Worm (Caenorhabditis elegans): Measurements from ENCODE around the gene C44B7.7.
A peak's percentile ranks its signal among the peaks of the same experiment; 100 is the strongest.

Gene C44B7.7

DNA sequence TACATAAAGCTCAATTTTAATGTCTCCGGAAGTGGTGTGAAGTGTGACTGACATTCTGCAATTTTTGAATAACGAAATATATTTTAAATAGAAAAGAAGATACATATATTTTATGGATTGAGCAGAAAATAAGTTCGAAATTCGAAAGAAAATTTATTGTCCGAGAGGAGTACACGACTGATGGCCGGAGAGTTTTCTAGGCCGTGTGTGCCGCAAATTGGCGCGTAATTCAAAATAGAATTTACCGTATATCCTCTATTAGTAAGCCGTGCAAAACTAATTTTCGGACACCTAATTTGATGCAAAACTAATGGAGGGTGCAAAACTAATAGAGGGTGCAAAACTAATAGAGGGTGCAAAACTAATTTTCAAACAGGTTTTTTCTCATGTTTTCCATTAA, 33.3 kb upstream of the C44B7.7 start, which contains the start of gene cyn-10 (continued):
- TF ChIP-seq gei-8 (GFP tag; optimal IDR thresholded peaks at IDR 0.05) (no peak), T20F7.1 (GFP tag; optimal IDR thresholded peaks at IDR 0.05) (peak; percentile 61), aha-1 (tag) (peak; percentile 99), ctbp-1 (GFP tag; IDR thresholded peaks at IDR 0.05) (peak; percentile 14; the same call in 1 of the 2 replicates), ceh-62 (tag; optimal IDR thresholded peaks at IDR 0.05) (no peak), mes-2 (tag; optimal IDR thresholded peaks at IDR 0.05; ENCODE audit: poor library complexity, severe bottlenecking) (peak; percentile 100), zfp-3 (GFP tag; conservative IDR thresholded peaks at IDR 0.05) (peak; percentile 76; the same call in 1 of the 2 replicates), lir-3 (tag; optimal IDR thresholded peaks at IDR 0.05) (no peak), ceh-32 (tag; optimal IDR thresholded peaks at IDR 0.05; ENCODE audit: poor library complexity) (peak; percentile 4), hlh-30 (tag; optimal IDR thresholded peaks at IDR 0.05; ENCODE audit: insufficient read depth) (peak; percentile 57), R02D3.7 (tag; optimal IDR thresholded peaks at IDR 0.05) (no peak), nhr-237 (tag; optimal IDR thresholded peaks at IDR 0.05) (no peak), dmd-9 (GFP tag; IDR thresholded peaks at IDR 0.05) (peak; percentile 95), nhr-41 (GFP tag; IDR thresholded peaks at IDR 0.05) (no peak), ztf-11 (tag; optimal IDR thresholded peaks at IDR 0.05) (no peak), F49E8.2 (tag; optimal IDR thresholded peaks at IDR 0.05; ENCODE audit: borderline replicate concordance) (peak; percentile 6), ceh-20 (GFP tag; IDR thresholded peaks at IDR 0.05) (peak; percentile 51; the same call in 1 of the 2 replicates), unc-130 (GFP tag; optimal IDR thresholded peaks at IDR 0.05) (peak; percentile 77), hlh-11 (tag; optimal IDR thresholded peaks at IDR 0.05) (peak; percentile 39), lin-38 (GFP tag; IDR thresholded peaks at IDR 0.05) (peak; percentile 83), snpc-4 (tag; optimal IDR thresholded peaks at IDR 0.05) (no peak), ZK337.2 (GFP tag; IDR thresholded peaks at IDR 0.05) (peak; percentile 98)

DNA sequence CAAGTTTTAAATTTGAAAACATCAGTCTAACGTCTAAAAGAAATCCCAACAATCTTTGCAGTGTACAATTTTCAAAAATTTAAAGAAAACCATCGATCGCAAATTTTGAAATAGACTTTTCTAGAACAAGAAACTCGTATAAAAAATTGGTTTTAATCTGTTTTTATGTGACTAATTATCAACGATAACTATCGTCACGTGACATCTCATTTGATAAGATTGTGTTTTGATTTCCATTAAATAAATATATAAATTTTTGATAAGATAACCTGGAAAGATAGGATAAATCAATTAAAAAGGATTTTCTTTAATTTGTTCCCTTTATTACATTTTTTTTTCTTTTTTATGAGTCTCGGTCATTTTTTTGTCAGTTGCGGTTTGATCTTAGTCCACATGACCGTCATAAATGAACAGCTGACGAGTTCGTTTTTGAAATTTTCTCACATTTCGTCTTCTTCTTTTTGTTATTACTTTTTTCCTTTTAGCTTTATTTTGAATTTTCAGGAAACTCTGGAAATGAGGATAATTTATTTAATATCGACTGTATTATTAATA, 29.7 kb upstream of the C44B7.7 start, which contains the start of gene asm-1:
asm-1 (plus strand) TSS at position 505 of the 555 bp plus-strand sequence.
- TF ChIP-seq unc-62 (GFP tag; optimal IDR thresholded peaks at IDR 0.05 in 1 of 2) (no peak), unc-62 (tag; optimal IDR thresholded peaks at IDR 0.05) (no peak), ZK546.5 (tag; optimal IDR thresholded peaks at IDR 0.05) (no peak), madf-9 (GFP tag; conservative IDR thresholded peaks at IDR 0.05) (no peak), nhr-76 (tag; optimal IDR thresholded peaks at IDR 0.05) (no peak), F10B5.3 (tag; optimal IDR thresholded peaks at IDR 0.05) (no peak), F37D6.2 (tag; optimal IDR thresholded peaks at IDR 0.05) (no peak), gei-8 (GFP tag; optimal IDR thresholded peaks at IDR 0.05) (no peak), hlh-11 (tag; optimal IDR thresholded peaks at IDR 0.05) (peak; percentile 34), dve-1 (tag; optimal IDR thresholded peaks at IDR 0.05; ENCODE audit: insufficient read depth) (peak; percentile 36), lsy-2 (tag; optimal IDR thresholded peaks at IDR 0.05) (peak in 1 of 2 experiments; percentile 21), lin-1 (GFP tag; IDR thresholded peaks at IDR 0.05) (no peak), hlh-30 (tag; optimal IDR thresholded peaks at IDR 0.05; ENCODE audit: insufficient read depth) (peak; percentile 49), aha-1 (tag) (no peak), Y75B8A.6 (GFP tag; IDR thresholded peaks at IDR 0.05) (no peak), php-3 (GFP tag; IDR thresholded peaks at IDR 0.05) (peak; percentile 63)

ce11 chrII:6908689-6909088, 28.7 kb upstream of the C44B7.7 start:
- no peak for TF ChIP-seq zfp-3 (GFP tag; conservative IDR thresholded peaks at IDR 0.05)
- TF ChIP-seq Y75B8A.6 (GFP tag; IDR thresholded peaks at IDR 0.05), result no peak
- no peak for TF ChIP-seq daf-16 (GFP tag; optimal IDR thresholded peaks at IDR 0.05)
- peak; percentile 7 for TF ChIP-seq daf-16 (tag; optimal IDR thresholded peaks at IDR 0.05)
- no peak for TF ChIP-seq pqm-1 (tag; optimal IDR thresholded peaks at IDR 0.05)
- peak; percentile 38 for TF ChIP-seq nhr-28 (tag; optimal IDR thresholded peaks at IDR 0.05)
- TF ChIP-seq lin-29 (GFP tag; IDR thresholded peaks at IDR 0.05), result no peak
- peak in 1 of 2 experiments; percentile 89 for TF ChIP-seq unc-62 (GFP tag; optimal IDR thresholded peaks at IDR 0.05 in 1 of 2)
- TF ChIP-seq unc-62 (tag; optimal IDR thresholded peaks at IDR 0.05), result no peak
- TF ChIP-seq zag-1 (tag; optimal IDR thresholded peaks at IDR 0.05), result no peak
- no peak for TF ChIP-seq ztf-7 (tag; optimal IDR thresholded peaks at IDR 0.05)
- no peak for TF ChIP-seq fkh-10 (GFP tag; optimal IDR thresholded peaks at IDR 0.05)
- TF ChIP-seq zfp-2 (tag; optimal IDR thresholded peaks at IDR 0.05), result no peak
- no peak for TF ChIP-seq lir-3 (tag; optimal IDR thresholded peaks at IDR 0.05)
- TF ChIP-seq fos-1 (tag; optimal IDR thresholded peaks at IDR 0.05), result no peak
- TF ChIP-seq nhr-48 (tag; optimal IDR thresholded peaks at IDR 0.05), result no peak
- TF ChIP-seq daf-8 (GFP tag; IDR thresholded peaks at IDR 0.05), result no peak
- TF ChIP-seq tra-1 (GFP tag; IDR thresholded peaks at IDR 0.05), result no peak
- TF ChIP-seq nhr-42 (GFP tag; IDR thresholded peaks at IDR 0.05), result no peak
- TF ChIP-seq madf-9 (GFP tag; conservative IDR thresholded peaks at IDR 0.05), result no peak
- peak; percentile 29 for TF ChIP-seq hlh-11 (tag; optimal IDR thresholded peaks at IDR 0.05)
